Worm (Caenorhabditis elegans) whole organism, late embryonic: Measurements from ENCODE around the gene rps-28.
"Not testable (repeated sequence)": the region's sequence is repeated elsewhere in the genome, so short reads cannot be mapped to it uniquely, and the experiment has no call there.

ENCODE experiments used
- ama-1 ChIP-seq: fragments of 150-350 bp; optimal IDR thresholded peaks from 2 replicates; lab custom pipeline; 2014
- ceh-6 ChIP-seq: fragments of 200-800 bp; sonication (Bioruptor generic); optimal IDR thresholded peaks from 2 replicates; lab custom pipeline; 2018; ENCODE audit warnings: mild to moderate bottlenecking, missing genetic modification characterization, missing compliant biosample characterization
- dve-1 ChIP-seq: sonication (generic microtip); optimal IDR thresholded peaks from 2 replicates; lab custom pipeline; 2017; ENCODE audit warnings: antibody characterized with exemption, mild to moderate bottlenecking, missing genetic modification characterization, missing compliant biosample characterization
- fax-1 ChIP-seq: sonication (generic microtip); optimal IDR thresholded peaks from 2 replicates; lab custom pipeline; 2016; ENCODE audit warnings: missing genotype, missing genetic modification characterization, missing compliant biosample characterization
- fkh-10 ChIP-seq: fragments of 150-350 bp; optimal IDR thresholded peaks from 2 replicates; lab custom pipeline; 2014; ENCODE audit warnings: missing biosample characterization, missing genetic modification reagents, missing genetic modification characterization
- tbx-2 ChIP-seq: sonication (generic microtip); optimal IDR thresholded peaks from 2 replicates; lab custom pipeline; 2016; ENCODE audit warnings: missing genetic modification characterization, missing compliant biosample characterization
- unc-55 ChIP-seq: sonication (generic microtip); optimal IDR thresholded peaks from 2 replicates; lab custom pipeline; 2017; ENCODE audit warnings: missing biosample characterization, missing genetic modification reagents, missing genetic modification characterization

- not testable (repeated sequence) for TF ChIP-seq tbx-2; fkh-10 (GFP tag; lab: Kevin White, UChicago); ama-1 (lab: Kevin White, UChicago); fax-1 (tag; lab: Kevin White, UChicago); ceh-6 (GFP tag; lab: Kevin White, UChicago); dve-1 (tag; lab: Kevin White, UChicago); unc-55 (GFP tag; lab: Kevin White, UChicago)
Observed at ce11 chrIV:1609973-1610372, 49.5 kb upstream of the rps-28 start, which contains the start of gene dsl-3.
